Worm (Caenorhabditis elegans) whole organism, young adult: Measurements from ENCODE around the gene tin-9.2.

Experiments used
- Y67H2A.10 ChIP-seq: fragments of 200-800 bp; sonication (Bioruptor generic); conservative IDR thresholded peaks from 2 replicates; pipeline ENCODE4 v1.3.6; 2022; ENCODE audit warnings: missing genetic modification reagents, missing genetic modification characterization, missing compliant biosample characterization
- cebp-1 ChIP-seq, 2 experiments: fragments of 200-800 bp in 1 of 2; sonication (Bioruptor generic) in 1 of 2; sonication (generic microtip) in 1 of 2; IDR thresholded peaks in 1 of 2; optimal IDR thresholded peaks in 1 of 2; 2 replicates each; pipeline versions ENCODE4 v1.3.6 to Lab custom; 2017 to 2022; ENCODE audit warnings: missing compliant biosample characterization in 2 of 2, missing genetic modification characterization in 2 of 2, mild to moderate bottlenecking in 1 of 2, missing genetic modification reagents in 1 of 2, moderate library complexity in 1 of 2
- dpl-1 ChIP-seq: fragments of 150-350 bp; optimal IDR thresholded peaks from 2 replicates; lab custom pipeline; 2014; ENCODE audit warnings: missing biosample characterization, missing genetic modification reagents, missing genetic modification characterization
- lin-35 ChIP-seq, 3 experiments: fragments of 150-350 bp in 2 of 3; sonication (generic microtip) in 1 of 3; optimal IDR thresholded peaks; 2 replicates each; lab custom pipeline; 2014 to 2018; ENCODE audit warnings: missing biosample characterization in 3 of 3, missing genetic modification characterization in 3 of 3, missing genetic modification reagents in 3 of 3
- nhr-90 ChIP-seq: sonication (generic microtip); optimal IDR thresholded peaks from 2 replicates; lab custom pipeline; 2016; ENCODE audit warnings: missing genotype, mild to moderate bottlenecking, missing genetic modification characterization, missing compliant biosample characterization
- rcor-1 ChIP-seq: fragments of 200-800 bp; sonication (Bioruptor generic); IDR thresholded peaks from 2 replicates; pipeline ENCODE4 v1.3.6; 2022; ENCODE audit warnings: missing genetic modification reagents, missing genetic modification characterization, missing compliant biosample characterization
- unc-62 ChIP-seq: fragments of 150-350 bp; optimal IDR thresholded peaks from 2 replicates; lab custom pipeline; 2014; ENCODE audit warnings: missing biosample characterization, missing genetic modification reagents, missing genetic modification characterization

DNA sequence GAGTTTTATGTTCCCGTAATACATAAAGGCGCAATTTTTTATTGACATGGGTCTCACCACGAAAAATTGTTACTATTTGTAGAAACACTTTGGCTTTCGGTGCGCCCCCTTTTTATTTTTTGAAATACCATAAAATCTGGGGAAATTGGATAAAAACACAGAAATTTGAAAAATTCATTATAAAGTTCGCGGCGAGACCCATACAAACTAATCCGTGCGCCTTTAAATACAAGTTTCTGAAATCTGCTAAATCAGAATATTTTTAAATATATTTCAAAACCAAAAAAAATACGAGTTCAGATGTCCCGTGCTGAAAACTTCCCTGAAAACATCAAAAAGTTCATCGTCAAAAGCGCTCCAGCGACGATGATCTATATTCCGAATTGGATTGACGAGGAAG is 8.6 kb downstream of the tin-9.2 start, which contains the start of gene B0564.2:
- TF ChIP-seq cebp-1 (GFP tag; IDR thresholded peaks at IDR 0.05; lab: Robert Waterston, UW) (no peak), cebp-1 (tag; optimal IDR thresholded peaks at IDR 0.05; lab: Kevin White, UChicago) (no peak), lin-35 (GFP tag; optimal IDR thresholded peaks at IDR 0.05; lab: Kevin White, UChicago) (no peak), nhr-90 (tag; lab: Kevin White, UChicago) (no peak), dpl-1 (no peak), unc-62 (no peak), Y67H2A.10 (GFP tag; lab: Robert Waterston, UW) (no peak), rcor-1 (GFP tag; lab: Robert Waterston, UW) (no peak)
